Fruit fly (Drosophila melanogaster) whole organism, embryonic: ENCODE data around the gene iav.

ENCODE experiments used
- CG10321 ChIP-seq: fragments of 200-800 bp; sonication (Bioruptor generic); IDR thresholded peaks from 2 replicates; pipeline ENCODE4 v1.3.6; 2022; ENCODE audit warnings: missing biosample characterization, missing genetic modification characterization
- CG10543 ChIP-seq: fragments of 200-800 bp; sonication (Bioruptor generic); optimal IDR thresholded peaks from 3 replicates; lab custom pipeline; 2017; ENCODE audit warnings: missing biosample characterization, mild to moderate bottlenecking, missing genetic modification characterization, moderate library complexity
- CG15601 ChIP-seq: fragments of 200-800 bp; sonication (Bioruptor generic); optimal IDR thresholded peaks from 3 replicates; lab custom pipeline; 2019; ENCODE audit warnings: missing biosample characterization, mild to moderate bottlenecking, missing genetic modification characterization, moderate library complexity
- CG15696 ChIP-seq: fragments of 200-800 bp; sonication (Bioruptor generic); optimal IDR thresholded peaks from 2 replicates; lab custom pipeline; 2019; ENCODE audit warnings: missing biosample characterization, mild to moderate bottlenecking, missing genetic modification characterization, moderate library complexity
- CG1603 ChIP-seq: fragments of 200-800 bp; sonication (Bioruptor generic); optimal IDR thresholded peaks from 2 replicates; lab custom pipeline; 2019; ENCODE audit warnings: missing biosample characterization, mild to moderate bottlenecking, missing genetic modification characterization, moderate library complexity
- CG17186 ChIP-seq: fragments of 200-800 bp; sonication (Bioruptor generic); optimal IDR thresholded peaks from 3 replicates; lab custom pipeline; 2017; ENCODE audit warnings: missing biosample characterization, missing genetic modification reagents, missing genetic modification characterization
- CG2116 ChIP-seq: fragments of 200-800 bp; sonication (Bioruptor generic); optimal IDR thresholded peaks from 3 replicates; lab custom pipeline; 2018; ENCODE audit warnings: missing biosample characterization, mild to moderate bottlenecking, missing genetic modification characterization
- CG2120 ChIP-seq: fragments of 200-800 bp; sonication (Bioruptor generic); optimal IDR thresholded peaks from 3 replicates; lab custom pipeline; 2016; ENCODE audit warnings: missing biosample characterization, missing genetic modification characterization
- CG2889 ChIP-seq: fragments of 200-800 bp; sonication (Bioruptor generic); IDR thresholded peaks from 3 replicates; pipeline ENCODE4 v1.3.6; 2022; ENCODE audit warnings: missing biosample characterization, missing genetic modification characterization
- CG3838 ChIP-seq: fragments of 200-800 bp; sonication (Bioruptor generic); optimal IDR thresholded peaks from 3 replicates; lab custom pipeline; 2016; ENCODE audit warnings: missing biosample characterization, missing genetic modification characterization
- CG5953 ChIP-seq: fragments of 200-800 bp; sonication (Bioruptor generic); IDR thresholded peaks from 2 replicates; pipeline ENCODE4 v1.3.6; 2022; ENCODE audit warnings: missing biosample characterization, missing genetic modification characterization
- CG6254 ChIP-seq: fragments of 200-800 bp; sonication (Bioruptor generic); optimal IDR thresholded peaks from 3 replicates; lab custom pipeline; 2017; ENCODE audit warnings: mild to moderate bottlenecking, missing biosample characterization, missing genetic modification reagents, missing genetic modification characterization
- CG7556 ChIP-seq: fragments of 200-800 bp; sonication (Bioruptor generic); optimal IDR thresholded peaks from 2 replicates; lab custom pipeline; 2017; ENCODE audit warnings: missing biosample characterization, mild to moderate bottlenecking, missing genetic modification characterization
- CG8359 ChIP-seq: fragments of 200-800 bp; sonication (Bioruptor generic); optimal IDR thresholded peaks from 2 replicates; lab custom pipeline; 2017; ENCODE audit warnings: missing biosample characterization, mild to moderate bottlenecking, missing genetic modification characterization, borderline replicate concordance
- CG9609 ChIP-seq: fragments of 200-800 bp; sonication (Bioruptor generic); optimal IDR thresholded peaks from 3 replicates; lab custom pipeline; 2016; ENCODE audit warnings: missing biosample characterization, missing genetic modification characterization
- CG9797 ChIP-seq: fragments of 200-800 bp; sonication (Bioruptor generic); optimal IDR thresholded peaks from 3 replicates; lab custom pipeline; 2018; ENCODE audit warnings: missing biosample characterization, mild to moderate bottlenecking, missing genetic modification characterization
- Dek ChIP-seq: fragments of 200-800 bp; sonication (Bioruptor generic); optimal IDR thresholded peaks from 3 replicates; lab custom pipeline; 2019; ENCODE audit warnings: missing biosample characterization, mild to moderate bottlenecking, missing genetic modification characterization, moderate library complexity
- Dll ChIP-seq: fragments of 200-800 bp; sonication (Bioruptor generic); IDR thresholded peaks from 4 replicates; pipeline ENCODE4 v1.3.6; 2022; ENCODE audit warnings: missing biosample characterization, missing genetic modification characterization; ENCODE audit not compliant: partially characterized antibody
- Doc3 ChIP-seq: fragments of 200-800 bp; sonication (Bioruptor generic); IDR thresholded peaks from 3 replicates; pipeline ENCODE4 v1.3.6; 2022; ENCODE audit warnings: missing biosample characterization, missing genetic modification characterization; ENCODE audit not compliant: partially characterized antibody
- Dref ChIP-seq: fragments of 200-800 bp; sonication (Bioruptor generic); IDR thresholded peaks from 2 replicates; pipeline ENCODE4 v1.3.6; 2022; ENCODE audit warnings: missing biosample characterization, missing genetic modification characterization
- E2f1 ChIP-seq: fragments of 200-800 bp; sonication (Bioruptor generic); IDR thresholded peaks from 2 replicates; pipeline ENCODE4 v1.3.6; 2022; ENCODE audit warnings: missing biosample characterization, missing genetic modification characterization
- Eip74EF ChIP-seq, 2 experiments: fragments of 200-800 bp in 1 of 2; fragments of >200 bp in 1 of 2; sonication (Bioruptor generic) in 1 of 2; optimal IDR thresholded peaks; 2 replicates each; lab custom pipeline; 2017 to 2019; ENCODE audit warnings: missing biosample characterization in 2 of 2, missing genetic modification characterization in 2 of 2, mild to moderate bottlenecking in 1 of 2, moderate library complexity in 1 of 2
- Ets65A ChIP-seq: fragments of 200-800 bp; sonication (Bioruptor generic); peaks from one replicate; lab custom pipeline; 2016; ENCODE audit warnings: missing biosample characterization, missing genetic modification characterization
- Fer1 ChIP-seq: fragments of 200-800 bp; sonication (Bioruptor generic); optimal IDR thresholded peaks from 2 replicates; lab custom pipeline; 2017; ENCODE audit warnings: missing biosample characterization, mild to moderate bottlenecking, missing genetic modification characterization
- Gug ChIP-seq: fragments of 200-800 bp; sonication (Bioruptor generic); IDR thresholded peaks from 4 replicates; pipeline ENCODE4 v1.3.6; 2022; ENCODE audit warnings: missing biosample characterization, missing genetic modification characterization
- HLH4C ChIP-seq: fragments of 200-800 bp; sonication (Bioruptor generic); IDR thresholded peaks from 3 replicates; pipeline ENCODE4 v1.3.6; 2022; ENCODE audit warnings: missing biosample characterization, missing genetic modification characterization; ENCODE audit not compliant: partially characterized antibody
- Hr39 ChIP-seq: fragments of >200 bp; optimal IDR thresholded peaks from 2 replicates; lab custom pipeline; 2017
- Pdp1 ChIP-seq, 2 experiments: fragments of 200-800 bp; sonication (Bioruptor generic); optimal IDR thresholded peaks; 3 replicates each; lab custom pipeline; 2016; ENCODE audit warnings: missing biosample characterization in 2 of 2, missing genetic modification characterization in 2 of 2, mild to moderate bottlenecking in 1 of 2, moderate library complexity in 1 of 2
- Rx ChIP-seq: fragments of 200-800 bp; sonication (Bioruptor generic); IDR thresholded peaks from 2 replicates; pipeline ENCODE4 v1.3.6; 2022; ENCODE audit warnings: missing biosample characterization, missing genetic modification characterization
- Sox102F ChIP-seq: fragments of 200-800 bp; sonication (Bioruptor generic); optimal IDR thresholded peaks from 2 replicates; lab custom pipeline; 2018; ENCODE audit warnings: missing biosample characterization, mild to moderate bottlenecking, missing genetic modification characterization, moderate library complexity
- Spps ChIP-seq: fragments of 200-800 bp; sonication (Bioruptor generic); optimal IDR thresholded peaks from 2 replicates; lab custom pipeline; 2018; ENCODE audit warnings: missing biosample characterization, mild to moderate bottlenecking, missing genetic modification characterization
- bcd ChIP-seq: fragments of 200-800 bp; sonication (Bioruptor generic); optimal IDR thresholded peaks from 2 replicates; lab custom pipeline; 2017; ENCODE audit warnings: missing biosample characterization, mild to moderate bottlenecking, missing genetic modification characterization
- chif ChIP-seq, 2 experiments: fragments of 200-800 bp; sonication (Bioruptor generic); optimal IDR thresholded peaks; 3 replicates each; lab custom pipeline; 2016; ENCODE audit warnings: missing biosample characterization in 2 of 2, missing genetic modification characterization in 2 of 2
- chinmo ChIP-seq: fragments of 200-800 bp; sonication (Bioruptor generic); IDR thresholded peaks from 4 replicates; pipeline ENCODE4 v1.3.6; 2022; ENCODE audit warnings: missing biosample characterization, missing genetic modification characterization; ENCODE audit not compliant: partially characterized antibody
- croc ChIP-seq: fragments of 200-800 bp; sonication (Bioruptor generic); conservative IDR thresholded peaks from 3 replicates; pipeline ENCODE4 v1.3.6; 2022; ENCODE audit warnings: missing biosample characterization, missing genetic modification characterization
- dmrt99B ChIP-seq: fragments of 200-800 bp; sonication (Bioruptor generic); optimal IDR thresholded peaks from 2 replicates; lab custom pipeline; 2018; ENCODE audit warnings: missing biosample characterization, mild to moderate bottlenecking, missing genetic modification characterization, moderate library complexity
- ewg ChIP-seq: fragments of 200-800 bp; sonication (Bioruptor generic); optimal IDR thresholded peaks from 3 replicates; lab custom pipeline; 2017; ENCODE audit warnings: mild to moderate bottlenecking, missing biosample characterization, missing genetic modification reagents, missing genetic modification characterization
- gsb-n ChIP-seq: fragments of 200-800 bp; sonication (Bioruptor generic); optimal IDR thresholded peaks from 3 replicates; lab custom pipeline; 2018; ENCODE audit warnings: missing biosample characterization, mild to moderate bottlenecking, missing genetic modification characterization
- odd ChIP-seq: fragments of 200-800 bp; sonication (Bioruptor generic); optimal IDR thresholded peaks from 2 replicates; lab custom pipeline; 2017; ENCODE audit warnings: missing biosample characterization, mild to moderate bottlenecking, missing genetic modification characterization
- pb ChIP-seq: fragments of 200-800 bp; sonication (Bioruptor generic); optimal IDR thresholded peaks from 3 replicates; lab custom pipeline; 2016; ENCODE audit warnings: missing biosample characterization, missing genetic modification characterization
- phol ChIP-seq: fragments of 200-800 bp; sonication (Bioruptor generic); optimal IDR thresholded peaks from 3 replicates; lab custom pipeline; 2018; ENCODE audit warnings: missing biosample characterization, mild to moderate bottlenecking, missing genetic modification characterization, moderate library complexity
- pita ChIP-seq: fragments of 200-800 bp; sonication (Bioruptor generic); optimal IDR thresholded peaks from 2 replicates; lab custom pipeline; 2017; ENCODE audit warnings: missing biosample characterization, mild to moderate bottlenecking, missing genetic modification characterization
- psq ChIP-seq: fragments of 200-800 bp; sonication (Bioruptor generic); optimal IDR thresholded peaks from 2 replicates; lab custom pipeline; 2017; ENCODE audit warnings: missing biosample characterization, missing genetic modification characterization
- run ChIP-seq: fragments of 200-800 bp; sonication (Bioruptor generic); optimal IDR thresholded peaks from 3 replicates; lab custom pipeline; 2018; ENCODE audit warnings: missing biosample characterization, mild to moderate bottlenecking, missing genetic modification characterization
- slou ChIP-seq: fragments of 200-800 bp; sonication (Bioruptor generic); optimal IDR thresholded peaks from 3 replicates; lab custom pipeline; 2016; ENCODE audit warnings: missing biosample characterization, missing genetic modification characterization
- tgo ChIP-seq: fragments of 200-800 bp; sonication (Bioruptor generic); IDR thresholded peaks from 3 replicates; pipeline ENCODE4 v1.3.6; 2022; ENCODE audit warnings: missing biosample characterization, missing genetic modification characterization
- tna ChIP-seq: fragments of 200-800 bp; sonication (Bioruptor generic); IDR thresholded peaks from 2 replicates; pipeline ENCODE4 v1.3.6; 2022; ENCODE audit warnings: missing biosample characterization, missing genetic modification characterization; ENCODE audit not compliant: partially characterized antibody
- twi ChIP-seq: fragments of 200-800 bp; optimal IDR thresholded peaks from 2 replicates; lab custom pipeline; 2019; ENCODE audit warnings: missing biosample characterization, mild to moderate bottlenecking, missing genetic modification characterization, moderate library complexity
- unpg ChIP-seq: fragments of 200-800 bp; sonication (Bioruptor generic); optimal IDR thresholded peaks from 3 replicates; lab custom pipeline; 2018; ENCODE audit warnings: missing biosample characterization, mild to moderate bottlenecking, missing genetic modification characterization, moderate library complexity

The iav gene

DNA sequence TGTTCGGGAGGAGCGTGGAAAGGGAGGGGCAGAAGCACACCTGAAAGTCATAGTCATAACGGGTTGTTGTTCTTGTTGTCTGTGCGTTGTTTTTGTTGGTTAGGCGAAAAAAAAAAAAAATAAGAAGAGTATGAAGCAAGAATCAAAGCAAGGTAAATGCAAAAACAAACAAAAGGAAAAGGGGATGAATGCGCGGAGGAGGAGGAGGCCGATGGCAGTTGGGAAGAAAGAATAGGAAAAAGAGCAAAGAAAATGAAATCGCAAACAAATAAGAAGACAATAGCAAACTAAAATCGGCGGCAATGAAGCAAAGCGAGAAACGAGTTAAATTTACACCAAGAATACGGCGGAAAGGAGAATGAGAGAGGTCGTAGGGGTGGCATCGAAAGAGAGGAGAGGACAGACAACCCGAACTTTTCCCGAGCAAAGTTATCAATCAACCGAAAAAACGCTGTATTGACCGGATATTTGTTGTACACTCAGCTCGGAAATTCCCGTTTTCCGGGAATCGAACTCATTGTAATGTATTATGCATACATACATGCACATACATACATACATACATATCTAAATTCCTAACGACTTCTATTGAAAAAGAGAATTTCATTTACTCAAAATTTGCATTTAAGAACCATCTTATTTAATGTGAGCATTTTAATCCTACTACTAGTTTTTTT lies 46.8 kb downstream of the iav start (continued):
- no peak for TF ChIP-seq Dll (GFP tag; lab: Robert Waterston, UW)
- no peak for TF ChIP-seq HLH4C (GFP tag; lab: Robert Waterston, UW)
- TF ChIP-seq pita (GFP tag; lab: Kevin White, UChicago): no peak
- no peak for TF ChIP-seq CG10543
- TF ChIP-seq ewg (GFP tag; lab: Kevin White, UChicago): no peak
- no peak for TF ChIP-seq Rx (GFP tag; lab: Robert Waterston, UW)
- no peak for TF ChIP-seq Doc3 (GFP tag; lab: Robert Waterston, UW)
- no peak for TF ChIP-seq CG5953 (GFP tag; lab: Robert Waterston, UW)
- TF ChIP-seq CG2120 (GFP tag; lab: Kevin White, UChicago): no peak
- no peak for TF ChIP-seq pb
- peak; percentile 11 for TF ChIP-seq unpg
- TF ChIP-seq odd: no peak
- no peak for TF ChIP-seq CG2889
- TF ChIP-seq psq (GFP tag; lab: Kevin White, UChicago): peak; percentile 13
- TF ChIP-seq CG9797 (GFP tag; lab: Kevin White, UChicago): no peak
- TF ChIP-seq CG6254 (GFP tag; lab: Kevin White, UChicago): no peak
- TF ChIP-seq tna (GFP tag; lab: Robert Waterston, UW): no peak
- TF ChIP-seq CG15696 (tag; lab: Kevin White, UChicago): no peak
- TF ChIP-seq CG1603: peak; percentile 4
- TF ChIP-seq Pdp1 (GFP tag; optimal IDR thresholded peaks at IDR 0.05; lab: Kevin White, UChicago): no peak
- no peak for TF ChIP-seq gsb-n
- TF ChIP-seq Dref (GFP tag; lab: Robert Waterston, UW): no peak
- no peak for TF ChIP-seq Eip74EF (GFP tag; optimal IDR thresholded peaks at IDR 0.05; lab: Kevin White, UChicago)
- no peak for TF ChIP-seq Spps
- TF ChIP-seq CG2116: no peak
- TF ChIP-seq E2f1 (GFP tag; lab: Robert Waterston, UW): no peak
- no peak for TF ChIP-seq CG17186
- TF ChIP-seq CG9609: no peak
- no peak for TF ChIP-seq Gug
- TF ChIP-seq slou (GFP tag; lab: Kevin White, UChicago): no peak
- no peak for TF ChIP-seq chif (GFP tag; optimal IDR thresholded peaks at IDR 0.05; lab: Kevin White, UChicago)
- TF ChIP-seq CG15601 (tag; lab: Kevin White, UChicago): no peak
- no peak for TF ChIP-seq chinmo
- peak; percentile 37 for TF ChIP-seq dmrt99B (tag; lab: Kevin White, UChicago)
- TF ChIP-seq Hr39 (lab: Kevin White, UChicago): no peak
- no peak for TF ChIP-seq run (tag; lab: Kevin White, UChicago)
- TF ChIP-seq Fer1 (GFP tag; lab: Kevin White, UChicago): no peak
- no peak for TF ChIP-seq twi
- TF ChIP-seq CG3838: no peak
- peak; percentile 53 for TF ChIP-seq phol (tag; lab: Kevin White, UChicago)
- TF ChIP-seq tgo (GFP tag; lab: Robert Waterston, UW): peak; percentile 42; the same call in 1 of the 3 replicates
- TF ChIP-seq croc (GFP tag; lab: Robert Waterston, UW): no peak
- peak; percentile 45 for TF ChIP-seq Sox102F (GFP tag; lab: Kevin White, UChicago)
- no peak for TF ChIP-seq CG8359
- no peak for TF ChIP-seq CG7556 (GFP tag; lab: Kevin White, UChicago)
- peak; percentile 16 for TF ChIP-seq bcd (GFP tag; lab: Kevin White, UChicago)
- TF ChIP-seq Ets65A (GFP tag; lab: Kevin White, UChicago): no peak
- TF ChIP-seq Dek: no peak
- TF ChIP-seq CG10321 (GFP tag; lab: Robert Waterston, UW): no peak
